Fruit fly (Drosophila melanogaster) whole organism, embryonic: ENCODE measurements around the gene CG44006.

Source experiments
- ATbp ChIP-seq: fragments of 200-800 bp; sonication (Bioruptor generic); optimal IDR thresholded peaks from 2 replicates; lab custom pipeline; 2017; ENCODE audit warnings: missing biosample characterization, mild to moderate bottlenecking, missing genetic modification characterization, missing genetic modification reagents
- Adf1 ChIP-seq: fragments of 200-800 bp; sonication (Bioruptor generic); IDR thresholded peaks from 2 replicates; pipeline ENCODE4 v1.3.6; 2022; ENCODE audit warnings: missing biosample characterization, missing genetic modification characterization
- Aef1 ChIP-seq: fragments of 200-800 bp; sonication (Bioruptor generic); IDR thresholded peaks from 3 replicates; pipeline ENCODE4 v1.3.6; 2022; ENCODE audit warnings: missing biosample characterization, missing genetic modification characterization
- Awh ChIP-seq: fragments of 200-800 bp; sonication (Bioruptor generic); IDR thresholded peaks from 2 replicates; pipeline ENCODE4, ENCODE4 v1.3.6; 2022; ENCODE audit warnings: missing biosample characterization, missing genetic modification characterization
- B-H1 ChIP-seq: fragments of 200-800 bp; sonication (Bioruptor generic); IDR thresholded peaks from 3 replicates; pipeline ENCODE4 v1.3.6; 2022; ENCODE audit warnings: missing biosample characterization, missing genetic modification characterization
- B-H2 ChIP-seq: fragments of 200-800 bp; sonication (Bioruptor generic); optimal IDR thresholded peaks from 2 replicates; lab custom pipeline; 2018; ENCODE audit warnings: missing biosample characterization, mild to moderate bottlenecking, missing genetic modification characterization
- CG10543 ChIP-seq: fragments of 200-800 bp; sonication (Bioruptor generic); optimal IDR thresholded peaks from 3 replicates; lab custom pipeline; 2017; ENCODE audit warnings: missing biosample characterization, mild to moderate bottlenecking, missing genetic modification characterization, moderate library complexity
- CG10654 ChIP-seq: fragments of 200-800 bp; sonication (Bioruptor generic); optimal IDR thresholded peaks from 2 replicates; lab custom pipeline; 2016; ENCODE audit warnings: missing biosample characterization, missing genetic modification characterization
- CG11560 ChIP-seq: fragments of 200-800 bp; sonication (Bioruptor generic); IDR thresholded peaks from 3 replicates; pipeline ENCODE4 v1.3.6; 2022; ENCODE audit warnings: missing biosample characterization, missing genetic modification characterization
- CG12744 ChIP-seq: fragments of 200-800 bp; sonication (Bioruptor generic); optimal IDR thresholded peaks from 2 replicates; lab custom pipeline; 2016; ENCODE audit warnings: missing biosample characterization, missing genetic modification characterization
- CG12769 ChIP-seq: fragments of 200-800 bp; sonication (Bioruptor generic); optimal IDR thresholded peaks from 2 replicates; lab custom pipeline; 2019; ENCODE audit warnings: missing biosample characterization, mild to moderate bottlenecking, missing genetic modification characterization, moderate library complexity
- CG15696 ChIP-seq: fragments of 200-800 bp; sonication (Bioruptor generic); optimal IDR thresholded peaks from 2 replicates; lab custom pipeline; 2019; ENCODE audit warnings: missing biosample characterization, mild to moderate bottlenecking, missing genetic modification characterization, moderate library complexity
- CG1647 ChIP-seq: fragments of 200-800 bp; sonication (Bioruptor generic); optimal IDR thresholded peaks from 3 replicates; lab custom pipeline; 2016; ENCODE audit warnings: missing biosample characterization, missing genetic modification characterization
- CG18599 ChIP-seq: fragments of 200-800 bp; sonication (Bioruptor generic); optimal IDR thresholded peaks from 3 replicates; lab custom pipeline; 2017; ENCODE audit warnings: missing biosample characterization, missing genetic modification characterization, mild to moderate bottlenecking, moderate library complexity, missing genetic modification reagents
- CG32532 ChIP-seq: fragments of 200-800 bp; sonication (Bioruptor generic); IDR thresholded peaks from 2 replicates; pipeline ENCODE4 v1.3.6; 2022; ENCODE audit warnings: missing biosample characterization, missing genetic modification characterization
- CG34422 ChIP-seq: fragments of 200-800 bp; sonication (Bioruptor generic); IDR thresholded peaks from 3 replicates; pipeline ENCODE4 v1.3.6; 2022; ENCODE audit warnings: missing biosample characterization, missing genetic modification characterization
- CG5180 ChIP-seq: fragments of 200-800 bp; sonication (Bioruptor generic); optimal IDR thresholded peaks from 3 replicates; lab custom pipeline; 2017; ENCODE audit warnings: missing biosample characterization, missing genetic modification characterization, mild to moderate bottlenecking, moderate library complexity, missing genetic modification reagents
- CG7556 ChIP-seq: fragments of 200-800 bp; sonication (Bioruptor generic); optimal IDR thresholded peaks from 2 replicates; lab custom pipeline; 2017; ENCODE audit warnings: missing biosample characterization, mild to moderate bottlenecking, missing genetic modification characterization
- CG7839 ChIP-seq: fragments of 200-800 bp; sonication (Bioruptor generic); optimal IDR thresholded peaks from 3 replicates; lab custom pipeline; 2018; ENCODE audit warnings: missing biosample characterization, mild to moderate bottlenecking, missing genetic modification characterization, moderate library complexity
- CG8924 ChIP-seq: fragments of 200-800 bp; optimal IDR thresholded peaks from 3 replicates; lab custom pipeline; 2019; ENCODE audit warnings: missing biosample characterization, mild to moderate bottlenecking, missing genetic modification characterization, moderate library complexity
- CG9797 ChIP-seq: fragments of 200-800 bp; sonication (Bioruptor generic); optimal IDR thresholded peaks from 3 replicates; lab custom pipeline; 2018; ENCODE audit warnings: missing biosample characterization, mild to moderate bottlenecking, missing genetic modification characterization
- D19A ChIP-seq: fragments of 200-800 bp; optimal IDR thresholded peaks from 3 replicates; lab custom pipeline; 2019; ENCODE audit warnings: missing biosample characterization, mild to moderate bottlenecking, missing genetic modification characterization, moderate library complexity
- Dad ChIP-seq: fragments of 200-800 bp; sonication (Bioruptor generic); optimal IDR thresholded peaks from 3 replicates; lab custom pipeline; 2016; ENCODE audit warnings: missing biosample characterization, missing genetic modification characterization
- Deaf1 ChIP-seq: fragments of 200-800 bp; optimal IDR thresholded peaks from 3 replicates; lab custom pipeline; 2019; ENCODE audit warnings: missing biosample characterization, mild to moderate bottlenecking, missing genetic modification characterization, moderate library complexity
- Elba2 ChIP-seq: fragments of 200-800 bp; sonication (Bioruptor generic); optimal IDR thresholded peaks from 3 replicates; lab custom pipeline; 2016; ENCODE audit warnings: missing biosample characterization, missing genetic modification characterization
- Gug ChIP-seq: fragments of 200-800 bp; sonication (Bioruptor generic); IDR thresholded peaks from 4 replicates; pipeline ENCODE4 v1.3.6; 2022; ENCODE audit warnings: missing biosample characterization, missing genetic modification characterization
- Kr ChIP-seq: fragments of 200-800 bp; sonication (Bioruptor generic); optimal IDR thresholded peaks from 2 replicates; lab custom pipeline; 2017; ENCODE audit warnings: missing biosample characterization, mild to moderate bottlenecking, missing genetic modification characterization
- Med ChIP-seq: fragments of 200-800 bp; sonication (Bioruptor generic); peaks from one replicate; lab custom pipeline; 2016; ENCODE audit warnings: missing biosample characterization, missing genetic modification characterization, mild to moderate bottlenecking, inconsistent platforms, moderate library complexity
- Neu2 ChIP-seq: fragments of 200-800 bp; sonication (Bioruptor generic); optimal IDR thresholded peaks from 3 replicates; lab custom pipeline; 2016; ENCODE audit warnings: missing biosample characterization, missing genetic modification characterization, borderline replicate concordance
- Nf-YA ChIP-seq: fragments of 200-800 bp; sonication (Bioruptor generic); IDR thresholded peaks from 2 replicates; pipeline ENCODE4 v1.3.6; 2022; ENCODE audit warnings: missing biosample characterization, missing genetic modification characterization
- Nf-YC ChIP-seq: fragments of 200-800 bp; optimal IDR thresholded peaks from 3 replicates; lab custom pipeline; 2019; ENCODE audit warnings: missing biosample characterization, mild to moderate bottlenecking, missing genetic modification characterization, moderate library complexity
- Rx ChIP-seq: fragments of 200-800 bp; sonication (Bioruptor generic); IDR thresholded peaks from 2 replicates; pipeline ENCODE4 v1.3.6; 2022; ENCODE audit warnings: missing biosample characterization, missing genetic modification characterization
- Sin3A ChIP-seq: fragments of >200 bp; optimal IDR thresholded peaks from 2 replicates; lab custom pipeline; 2018
- Ssrp ChIP-seq: fragments of 200-800 bp; sonication (Bioruptor generic); optimal IDR thresholded peaks from 2 replicates; lab custom pipeline; 2018; ENCODE audit warnings: missing biosample characterization, mild to moderate bottlenecking, missing genetic modification characterization, moderate library complexity
- al ChIP-seq: fragments of 200-800 bp; sonication (Bioruptor generic); IDR thresholded peaks from 2 replicates; pipeline ENCODE4 v1.3.6; 2022; ENCODE audit warnings: missing biosample characterization, missing genetic modification characterization
- dmrt11E ChIP-seq: fragments of 200-800 bp; sonication (Bioruptor generic); optimal IDR thresholded peaks from 3 replicates; lab custom pipeline; 2018; ENCODE audit warnings: missing biosample characterization, mild to moderate bottlenecking, missing genetic modification characterization, moderate library complexity
- esg ChIP-seq: fragments of 200-800 bp; sonication (Bioruptor generic); conservative IDR thresholded peaks from 2 replicates; pipeline ENCODE4 v1.3.6; 2022; ENCODE audit warnings: missing biosample characterization, missing genetic modification characterization
- knrl ChIP-seq: fragments of 200-800 bp; sonication (Bioruptor generic); IDR thresholded peaks from 3 replicates; pipeline ENCODE4 v1.3.6; 2022; ENCODE audit warnings: missing biosample characterization, missing genetic modification characterization; ENCODE audit not compliant: partially characterized antibody
- lov ChIP-seq, 2 experiments: fragments of 200-800 bp in 1 of 2; fragments of >200 bp in 1 of 2; sonication (Bioruptor generic) in 1 of 2; IDR thresholded peaks in 1 of 2; optimal IDR thresholded peaks in 1 of 2; 2 replicates in 1 of 2; 3 replicates in 1 of 2; pipeline versions ENCODE4 v1.3.6 to Lab custom; 2017 to 2022; ENCODE audit warnings: missing biosample characterization in 1 of 2, missing genetic modification characterization in 1 of 2
- nom ChIP-seq: fragments of 200-800 bp; sonication (Bioruptor generic); optimal IDR thresholded peaks from 2 replicates; lab custom pipeline; 2017; ENCODE audit warnings: missing biosample characterization, missing genetic modification characterization, mild to moderate bottlenecking, moderate library complexity, missing genetic modification reagents
- peb ChIP-seq: fragments of 200-800 bp; sonication (Bioruptor generic); IDR thresholded peaks from 2 replicates; pipeline ENCODE4 v1.3.6; 2022; ENCODE audit warnings: missing biosample characterization, missing genetic modification characterization
- pros ChIP-seq: fragments of 200-800 bp; sonication (Bioruptor generic); optimal IDR thresholded peaks from 3 replicates; lab custom pipeline; 2019; ENCODE audit warnings: missing biosample characterization, mild to moderate bottlenecking, missing genetic modification characterization, moderate library complexity
- sd ChIP-seq: fragments of 200-800 bp; sonication (Bioruptor generic); optimal IDR thresholded peaks from 3 replicates; lab custom pipeline; 2018; ENCODE audit warnings: missing biosample characterization, mild to moderate bottlenecking, missing genetic modification characterization, moderate library complexity
- stwl ChIP-seq: fragments of 200-800 bp; sonication (Bioruptor generic); optimal IDR thresholded peaks from 3 replicates; lab custom pipeline; 2018; ENCODE audit warnings: missing biosample characterization, mild to moderate bottlenecking, missing genetic modification characterization, moderate library complexity
- tap ChIP-seq: fragments of 200-800 bp; optimal IDR thresholded peaks from 3 replicates; lab custom pipeline; 2019; ENCODE audit warnings: missing biosample characterization, mild to moderate bottlenecking, missing genetic modification characterization, moderate library complexity
- trem ChIP-seq: fragments of 200-800 bp; optimal IDR thresholded peaks from 3 replicates; lab custom pipeline; 2019; ENCODE audit warnings: missing biosample characterization, mild to moderate bottlenecking, missing genetic modification characterization, moderate library complexity
- tx ChIP-seq: fragments of 200-800 bp; sonication (Bioruptor generic); optimal IDR thresholded peaks from 2 replicates; lab custom pipeline; 2016; ENCODE audit warnings: missing biosample characterization, missing genetic modification characterization
- unpg ChIP-seq: fragments of 200-800 bp; sonication (Bioruptor generic); optimal IDR thresholded peaks from 3 replicates; lab custom pipeline; 2018; ENCODE audit warnings: missing biosample characterization, mild to moderate bottlenecking, missing genetic modification characterization, moderate library complexity
- usp ChIP-seq: fragments of >200 bp; optimal IDR thresholded peaks from 2 replicates; lab custom pipeline; 2017; ENCODE audit warnings: missing biosample characterization, missing genetic modification characterization
- wek ChIP-seq: fragments of 200-800 bp; sonication (Bioruptor generic); optimal IDR thresholded peaks from 3 replicates; lab custom pipeline; 2018; ENCODE audit warnings: missing biosample characterization, mild to moderate bottlenecking, missing genetic modification characterization, moderate library complexity

Gene CG44006

dm6 chr3L:18077649-18078417 is 7.9 kb upstream of the CG44006 start (continued):
- TF ChIP-seq Dad (GFP tag; lab: Kevin White, UChicago) = no peak
- TF ChIP-seq unpg (GFP tag; lab: Kevin White, UChicago) = peak; percentile 35
- TF ChIP-seq CG11560 (tag; lab: Robert Waterston, UW) = no peak
- TF ChIP-seq CG9797 (GFP tag; lab: Kevin White, UChicago) = no peak
- TF ChIP-seq CG1647 (GFP tag; lab: Kevin White, UChicago) = no peak
- TF ChIP-seq CG18599 (GFP tag; lab: Kevin White, UChicago) = peak; percentile 25
- no peak for TF ChIP-seq pros (GFP tag; lab: Kevin White, UChicago)
- TF ChIP-seq CG10654 (GFP tag; lab: Kevin White, UChicago) = no peak
- TF ChIP-seq Nf-YA = no peak
- no peak for TF ChIP-seq knrl
- no peak for TF ChIP-seq CG10543
- TF ChIP-seq tx (GFP tag; lab: Kevin White, UChicago) = no peak
- TF ChIP-seq dmrt11E (tag; lab: Kevin White, UChicago) = peak; percentile 15
- TF ChIP-seq CG12769 (tag; lab: Kevin White, UChicago) = no peak
- peak; percentile 92 for TF ChIP-seq D19A
- no peak for TF ChIP-seq Sin3A
- no peak for TF ChIP-seq Awh (GFP tag; lab: Robert Waterston, UW)
- no peak for TF ChIP-seq Ssrp (tag; lab: Kevin White, UChicago)
- TF ChIP-seq tap (tag; lab: Kevin White, UChicago) = peak; percentile 8
- no peak for TF ChIP-seq usp (GFP tag; lab: Kevin White, UChicago)
- peak; percentile 50 for TF ChIP-seq ATbp (GFP tag; lab: Kevin White, UChicago)
- no peak for TF ChIP-seq B-H1 (GFP tag; lab: Robert Waterston, UW)
- TF ChIP-seq Rx = no peak
- no peak for TF ChIP-seq esg (GFP tag; lab: Robert Waterston, UW)
- TF ChIP-seq peb (GFP tag; lab: Robert Waterston, UW) = no peak
- TF ChIP-seq Kr (GFP tag; lab: Kevin White, UChicago) = no peak
- TF ChIP-seq CG15696 (tag; lab: Kevin White, UChicago) = no peak
- TF ChIP-seq B-H2 (GFP tag; lab: Kevin White, UChicago) = no peak
- no peak for TF ChIP-seq wek
- no peak for TF ChIP-seq sd (tag; lab: Kevin White, UChicago)
- TF ChIP-seq CG12744 (GFP tag; lab: Kevin White, UChicago) = no peak
- TF ChIP-seq al (GFP tag; lab: Robert Waterston, UW) = no peak
- no peak for TF ChIP-seq CG32532 (GFP tag; lab: Robert Waterston, UW)
- TF ChIP-seq CG5180 (GFP tag; lab: Kevin White, UChicago) = no peak
- no peak for TF ChIP-seq CG7839 (tag; lab: Kevin White, UChicago)
- TF ChIP-seq stwl (tag; lab: Kevin White, UChicago) = no peak
- TF ChIP-seq Neu2 (GFP tag; lab: Kevin White, UChicago) = no peak
- no peak for TF ChIP-seq Adf1 (GFP tag; lab: Robert Waterston, UW)
- TF ChIP-seq Gug (GFP tag; lab: Robert Waterston, UW) = no peak
- TF ChIP-seq CG8924 (tag; lab: Kevin White, UChicago) = no peak
- peak; percentile 86 for TF ChIP-seq nom (GFP tag; lab: Kevin White, UChicago)
- TF ChIP-seq Aef1 (GFP tag; lab: Robert Waterston, UW) = no peak
- no peak for TF ChIP-seq CG7556 (GFP tag; lab: Kevin White, UChicago)
- peak; percentile 18 for TF ChIP-seq Deaf1 (tag; lab: Kevin White, UChicago)
- no peak for TF ChIP-seq Nf-YC
- TF ChIP-seq Med (GFP tag; lab: Kevin White, UChicago) = no peak
- TF ChIP-seq CG34422 (GFP tag; lab: Robert Waterston, UW) = no peak
- no peak for TF ChIP-seq lov (optimal IDR thresholded peaks at IDR 0.05; lab: Kevin White, UChicago)
- TF ChIP-seq lov (GFP tag; IDR thresholded peaks at IDR 0.05; lab: Robert Waterston, UW) = no peak
- no peak for TF ChIP-seq trem (tag; lab: Kevin White, UChicago)
- no peak for TF ChIP-seq Elba2 (GFP tag; lab: Kevin White, UChicago)
